Worm (Caenorhabditis elegans) whole organism, late embryonic: ENCODE data around the gene Y69A2AR.50.

Experiments used
- ceh-19 ChIP-seq: fragments of 200-800 bp; sonication (Bioruptor generic); optimal IDR thresholded peaks from 2 replicates; lab custom pipeline; 2018; ENCODE audit warnings: mild to moderate bottlenecking, missing genetic modification characterization, missing compliant biosample characterization
- ceh-31 ChIP-seq: sonication (generic microtip); optimal IDR thresholded peaks from 2 replicates; lab custom pipeline; 2016; ENCODE audit warnings: missing genetic modification characterization, missing compliant biosample characterization
- ceh-45 ChIP-seq: fragments of 200-800 bp; sonication (Bioruptor generic); IDR thresholded peaks from 2 replicates; pipeline ENCODE4 v1.3.6; 2022; ENCODE audit warnings: missing genetic modification reagents, missing genetic modification characterization, missing compliant biosample characterization
- ceh-48 ChIP-seq: sonication (generic microtip); optimal IDR thresholded peaks from 2 replicates; lab custom pipeline; 2016; ENCODE audit warnings: missing genetic modification characterization, inconsistent platforms, missing compliant biosample characterization
- ceh-9 ChIP-seq: sonication (generic microtip); optimal IDR thresholded peaks from 2 replicates; lab custom pipeline; 2016; ENCODE audit warnings: mild to moderate bottlenecking, missing genetic modification characterization, inconsistent platforms, missing compliant biosample characterization
- dmd-4 ChIP-seq: sonication (generic microtip); optimal IDR thresholded peaks from 2 replicates; lab custom pipeline; 2016; ENCODE audit warnings: borderline replicate concordance, missing genetic modification characterization, missing compliant biosample characterization
- elt-2 ChIP-seq: sonication (generic microtip); optimal IDR thresholded peaks from 2 replicates; lab custom pipeline; 2016; ENCODE audit warnings: missing genetic modification reagents, missing genetic modification characterization, missing compliant biosample characterization
- ets-4 ChIP-seq: sonication (generic microtip); optimal IDR thresholded peaks from 2 replicates; lab custom pipeline; 2016; ENCODE audit warnings: missing genetic modification characterization, missing compliant biosample characterization
- sox-4 ChIP-seq: sonication (generic microtip); optimal IDR thresholded peaks from 2 replicates; lab custom pipeline; 2017; ENCODE audit warnings: mild to moderate bottlenecking, missing genetic modification characterization, inconsistent platforms, missing compliant biosample characterization
- unc-42 ChIP-seq: sonication (generic microtip); optimal IDR thresholded peaks from 2 replicates; lab custom pipeline; 2016; ENCODE audit warnings: missing genotype, missing genetic modification characterization, missing compliant biosample characterization

- TF ChIP-seq unc-42 (tag; lab: Kevin White, UChicago) (no peak), elt-2 (tag; lab: Kevin White, UChicago) (no peak), sox-4 (tag; lab: Kevin White, UChicago) (no peak), dmd-4 (tag; lab: Kevin White, UChicago) (no peak), ceh-48 (no peak), ceh-31 (tag; lab: Kevin White, UChicago) (no peak), ceh-19 (GFP tag; lab: Kevin White, UChicago) (no peak), ceh-45 (GFP tag; lab: Robert Waterston, UW) (no peak), ceh-9 (no peak), ets-4 (tag; lab: Kevin White, UChicago) (no peak)
Measured at ce11 chrIV:2610409-2610808, 48.2 kb downstream of the Y69A2AR.50 start, which contains the start of gene Y69A2AR.32.
